Fruit fly (Drosophila melanogaster): Measurements from ENCODE around the gene Npc2d.
A peak's percentile ranks its signal among the peaks of the same experiment; 100 is the strongest.

Gene Npc2d

DNA sequence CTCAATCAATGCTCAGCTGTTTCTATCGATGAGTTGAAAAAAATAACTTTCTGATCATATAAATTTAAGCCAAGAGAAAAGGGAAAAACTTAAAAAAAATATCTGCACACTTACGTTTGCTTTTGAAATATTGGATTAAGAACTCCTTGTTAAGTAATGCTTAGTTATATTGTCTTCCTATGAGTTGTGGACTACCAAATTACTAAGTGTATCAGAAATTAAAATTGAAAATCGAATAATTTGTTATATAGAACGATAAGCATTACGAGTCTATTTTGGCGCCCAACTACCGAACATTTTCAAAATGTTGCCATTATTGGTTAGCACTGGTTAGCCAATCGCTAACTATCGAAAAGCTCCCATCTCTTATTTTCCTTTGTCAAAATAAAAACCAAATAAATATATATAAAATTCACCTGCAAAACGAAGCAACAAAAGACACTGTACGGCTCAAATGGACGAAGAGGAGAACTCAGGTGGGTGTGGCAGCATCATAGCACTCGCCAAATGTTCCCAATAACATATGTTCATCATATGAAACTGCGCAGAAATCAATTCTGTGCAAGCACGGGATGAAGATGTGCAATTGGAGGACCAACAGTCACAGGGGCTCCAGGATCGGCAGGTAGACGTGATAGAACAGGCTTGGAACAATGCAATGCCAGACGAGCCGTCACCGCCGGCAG, 6.9 kb downstream of the Npc2d start, which contains the start of gene ohgt (continued):
- peak; percentile 23 for TF ChIP-seq CG8924 (tag; optimal IDR thresholded peaks at IDR 0.05)
- TF ChIP-seq CG12391 (tag; optimal IDR thresholded peaks at IDR 0.05), result peak; percentile 38
- peak; percentile 33 for TF ChIP-seq nmo (GFP tag; optimal IDR thresholded peaks at IDR 0.05)
- TF ChIP-seq CG16813 (GFP tag; IDR thresholded peaks at IDR 0.05; ENCODE audit: partially characterized antibody), result peak; percentile 49; the same call in 1 of the 3 replicates
- TF ChIP-seq CG11504 (tag; optimal IDR thresholded peaks at IDR 0.05), result peak; percentile 50
- TF ChIP-seq Med (GFP tag), result peak; percentile 64
- 0 out of 2 replicates have a peak, but pooled peaks have one; percentile 18 for TF ChIP-seq Rfx (GFP tag; IDR thresholded peaks at IDR 0.05)
- TF ChIP-seq Dll (GFP tag; IDR thresholded peaks at IDR 0.05; ENCODE audit: partially characterized antibody), result 0 out of 4 replicates have a peak, but pooled peaks have one; percentile 50
- TF ChIP-seq crol (GFP tag; IDR thresholded peaks at IDR 0.05), result peak; percentile 37; the same call in 1 of the 2 replicates
- TF ChIP-seq Ets97D (GFP tag; optimal IDR thresholded peaks at IDR 0.05), result peak; percentile 32
- peak; percentile 33; the same call in 1 of the 2 replicates for TF ChIP-seq Bgb (GFP tag; IDR thresholded peaks at IDR 0.05; ENCODE audit: partially characterized antibody)
- no peak for TF ChIP-seq grn (GFP tag; optimal IDR thresholded peaks at IDR 0.05)
- peak; percentile 49 for TF ChIP-seq row (GFP tag; IDR thresholded peaks at IDR 0.05)
- peak; percentile 25 for TF ChIP-seq CG15696 (tag; optimal IDR thresholded peaks at IDR 0.05)
- peak; percentile 32 for TF ChIP-seq CG12659 (GFP tag; optimal IDR thresholded peaks at IDR 0.05)
- TF ChIP-seq Drgx (GFP tag; IDR thresholded peaks at IDR 0.05), result 0 out of 2 replicates have a peak, but pooled peaks have one; percentile 29
- peak; percentile 12 for TF ChIP-seq CG13287 (GFP tag; IDR thresholded peaks at IDR 0.05; ENCODE audit: partially characterized antibody)
- TF ChIP-seq CG8388 (GFP tag; optimal IDR thresholded peaks at IDR 0.05), result no peak
- peak; percentile 81 for TF ChIP-seq MESR4 (GFP tag; optimal IDR thresholded peaks at IDR 0.05)
- no peak for TF ChIP-seq Trl (optimal IDR thresholded peaks at IDR 0.05)
- peak; percentile 4 for TF ChIP-seq Trl (GFP tag; optimal IDR thresholded peaks at IDR 0.05)
- TF ChIP-seq phol (tag; optimal IDR thresholded peaks at IDR 0.05), result peak; percentile 50
- peak; percentile 4 for TF ChIP-seq Xbp1 (GFP tag; optimal IDR thresholded peaks at IDR 0.05)
- TF ChIP-seq unc-4 (GFP tag; IDR thresholded peaks at IDR 0.05; ENCODE audit: partially characterized antibody), result peak; percentile 44; the same call in 1 of the 2 replicates
- TF ChIP-seq Sry-δ (GFP tag; optimal IDR thresholded peaks at IDR 0.05), result peak; percentile 78
- TF ChIP-seq kay (GFP tag; optimal IDR thresholded peaks at IDR 0.05), result no peak
- TF ChIP-seq CG11456 (GFP tag; IDR thresholded peaks at IDR 0.05), result no peak
- peak in 1 of 2 experiments; percentile 6 for TF ChIP-seq Eip74EF (GFP tag; optimal IDR thresholded peaks at IDR 0.05)
- TF ChIP-seq amos (GFP tag; IDR thresholded peaks at IDR 0.05; ENCODE audit: partially characterized antibody), result peak; percentile 29; the same call in 1 of the 2 replicates
- no peak for TF ChIP-seq gt (GFP tag; IDR thresholded peaks at IDR 0.05)
- peak; percentile 36 for TF ChIP-seq YL-1 (GFP tag; optimal IDR thresholded peaks at IDR 0.05)
- TF ChIP-seq CG2120 (GFP tag; optimal IDR thresholded peaks at IDR 0.05), result peak; percentile 37
- peak; percentile 14 for TF ChIP-seq pho (GFP tag; optimal IDR thresholded peaks at IDR 0.05)
- TF ChIP-seq Meics (GFP tag; optimal IDR thresholded peaks at IDR 0.05), result peak; percentile 5
- peak; percentile 7 for TF ChIP-seq dmrt99B (tag; optimal IDR thresholded peaks at IDR 0.05)
- TF ChIP-seq CoRest (tag; optimal IDR thresholded peaks at IDR 0.05), result peak; percentile 47
- TF ChIP-seq CG15601 (tag; optimal IDR thresholded peaks at IDR 0.05), result no peak
- peak; percentile 35 for TF ChIP-seq dmrt11E (tag; optimal IDR thresholded peaks at IDR 0.05)
- no peak for TF ChIP-seq CG11398 (GFP tag; optimal IDR thresholded peaks at IDR 0.05)
- TF ChIP-seq CG12155 (GFP tag; optimal IDR thresholded peaks at IDR 0.05), result peak; percentile 38
- TF ChIP-seq CHES-1-like (GFP tag; optimal IDR thresholded peaks at IDR 0.05), result peak; percentile 5
- TF ChIP-seq ato (GFP tag; IDR thresholded peaks at IDR 0.05; ENCODE audit: partially characterized antibody), result 0 out of 2 replicates have a peak, but pooled peaks have one; percentile 41
- TF ChIP-seq ind (GFP tag; optimal IDR thresholded peaks at IDR 0.05), result peak; percentile 12
- TF ChIP-seq Opbp (GFP tag; IDR thresholded peaks at IDR 0.05; ENCODE audit: partially characterized antibody), result peak; percentile 29; the same call in 1 of the 3 replicates
- TF ChIP-seq CG4617 (GFP tag; optimal IDR thresholded peaks at IDR 0.05; ENCODE audit: borderline replicate concordance), result peak; percentile 63
- TF ChIP-seq CG34224 (GFP tag; IDR thresholded peaks at IDR 0.05; ENCODE audit: partially characterized antibody), result peak; percentile 33; the same call in 2 of the 3 replicates
- TF ChIP-seq CG11696 (GFP tag; IDR thresholded peaks at IDR 0.05), result no peak
